Worm (Caenorhabditis elegans) whole organism, midembryonic: ENCODE results near the gene lnp-1.

Experiments
- T22C8.4 ChIP-seq: fragments of 200-800 bp; sonication (Bioruptor generic); IDR thresholded peaks from 2 replicates; pipeline ENCODE4 v1.3.6; 2022; ENCODE audit warnings: missing genetic modification characterization, missing compliant biosample characterization
- cog-1 ChIP-seq: sonication (generic microtip); optimal IDR thresholded peaks from 2 replicates; lab custom pipeline; 2016; ENCODE audit warnings: missing genetic modification characterization, missing compliant biosample characterization
- flt-1 ChIP-seq: fragments of 200-800 bp; sonication (Bioruptor generic); IDR thresholded peaks from 2 replicates; pipeline ENCODE4 v1.3.6; 2022; ENCODE audit warnings: missing genetic modification characterization, missing compliant biosample characterization
- klf-2 ChIP-seq: fragments of 200-800 bp; sonication (Bioruptor generic); conservative IDR thresholded peaks from 2 replicates; pipeline ENCODE4 v1.3.6; 2022; ENCODE audit warnings: missing genetic modification reagents, missing genetic modification characterization, missing compliant biosample characterization
- med-1 ChIP-seq: sonication (generic microtip); optimal IDR thresholded peaks from 2 replicates; lab custom pipeline; 2017; ENCODE audit warnings: missing genetic modification characterization, mild to moderate bottlenecking, missing compliant biosample characterization, antibody characterized with exemption, missing genetic modification reagents; ENCODE audit not compliant: insufficient read depth
- ref-1 ChIP-seq: fragments of 200-800 bp; sonication (Bioruptor generic); conservative IDR thresholded peaks from 2 replicates; pipeline ENCODE4 v1.3.6; 2022; ENCODE audit warnings: missing genetic modification reagents, missing genetic modification characterization, missing compliant biosample characterization
- tab-1 ChIP-seq: fragments of 200-800 bp; sonication (Bioruptor generic); IDR thresholded peaks from 2 replicates; pipeline ENCODE4 v1.3.6; 2022; ENCODE audit warnings: missing genetic modification characterization, missing compliant biosample characterization
- ztf-23 ChIP-seq: fragments of 200-800 bp; sonication (Bioruptor generic); IDR thresholded peaks from 2 replicates; pipeline ENCODE4 v1.3.6; 2022; ENCODE audit warnings: missing genetic modification reagents, missing genetic modification characterization, missing compliant biosample characterization
- ztf-29 ChIP-seq: fragments of 200-800 bp; sonication (Bioruptor generic); IDR thresholded peaks from 2 replicates; pipeline ENCODE4 v1.3.6; 2022; ENCODE audit warnings: missing genetic modification reagents, missing genetic modification characterization, missing compliant biosample characterization

Gene lnp-1

ce11 chrX:4628817-4629575, 40.4 kb downstream of the lnp-1 start:
- TF ChIP-seq flt-1 (GFP tag; lab: Robert Waterston, UW) = no peak
- no peak for TF ChIP-seq ztf-23 (GFP tag; lab: Robert Waterston, UW)
- no peak for TF ChIP-seq ref-1 (GFP tag; lab: Robert Waterston, UW)
- TF ChIP-seq klf-2 (GFP tag; lab: Robert Waterston, UW) = no peak
- no peak for TF ChIP-seq med-1
- no peak for TF ChIP-seq T22C8.4 (GFP tag; lab: Robert Waterston, UW)
- TF ChIP-seq ztf-29 (GFP tag; lab: Robert Waterston, UW) = no peak

ce11 chrX:4632088-4632487, 43.5 kb downstream of the lnp-1 start, which contains the start of gene slcr-46.1:
Gene slcr-46.1, plus strand, starts transcription at chrX:4632361.
- TF ChIP-seq T22C8.4 (GFP tag; lab: Robert Waterston, UW) (no peak), cog-1 (tag; lab: Kevin White, UChicago) (no peak), klf-2 (GFP tag; lab: Robert Waterston, UW) (no peak), ztf-29 (GFP tag; lab: Robert Waterston, UW) (no peak), med-1 (no peak), tab-1 (GFP tag; lab: Robert Waterston, UW) (no peak), ztf-23 (GFP tag; lab: Robert Waterston, UW) (no peak), flt-1 (GFP tag; lab: Robert Waterston, UW) (no peak), ref-1 (GFP tag; lab: Robert Waterston, UW) (no peak)

ce11 chrX:4635643-4636042, 47.1 kb downstream of the lnp-1 start:
- TF ChIP-seq T22C8.4 (GFP tag; lab: Robert Waterston, UW) (no peak), flt-1 (GFP tag; lab: Robert Waterston, UW) (peak; percentile 53; the same call in 1 of the 2 replicates), ztf-29 (GFP tag; lab: Robert Waterston, UW) (no peak), ref-1 (GFP tag; lab: Robert Waterston, UW) (no peak), ztf-23 (GFP tag; lab: Robert Waterston, UW) (no peak), cog-1 (tag; lab: Kevin White, UChicago) (peak; percentile 70), med-1 (no peak), klf-2 (GFP tag; lab: Robert Waterston, UW) (0 out of 2 replicates have a peak, but pooled peaks have one; percentile 5), tab-1 (GFP tag; lab: Robert Waterston, UW) (peak; percentile 71; the same call in 1 of the 2 replicates)

- TF ChIP-seq ref-1 (GFP tag; lab: Robert Waterston, UW) (no peak), med-1 (no peak), klf-2 (GFP tag; lab: Robert Waterston, UW) (no peak)
Measured at ce11 chrX:4636143-4636542, 47.6 kb downstream of the lnp-1 start.

- TF ChIP-seq ztf-23 (GFP tag; lab: Robert Waterston, UW) (no peak), ref-1 (GFP tag; lab: Robert Waterston, UW) (no peak), ztf-29 (GFP tag; lab: Robert Waterston, UW) (no peak), cog-1 (tag; lab: Kevin White, UChicago) (no peak), T22C8.4 (GFP tag; lab: Robert Waterston, UW) (no peak), med-1 (no peak)
Measured at ce11 chrX:4636821-4637220, 48.3 kb downstream of the lnp-1 start, which contains the start of gene hosl-1. Gene hosl-1, plus strand, starts transcription at chrX:4637121.
